Worm (Caenorhabditis elegans): ENCODE results near the gene srd-31.

The srd-31 gene

DNA sequence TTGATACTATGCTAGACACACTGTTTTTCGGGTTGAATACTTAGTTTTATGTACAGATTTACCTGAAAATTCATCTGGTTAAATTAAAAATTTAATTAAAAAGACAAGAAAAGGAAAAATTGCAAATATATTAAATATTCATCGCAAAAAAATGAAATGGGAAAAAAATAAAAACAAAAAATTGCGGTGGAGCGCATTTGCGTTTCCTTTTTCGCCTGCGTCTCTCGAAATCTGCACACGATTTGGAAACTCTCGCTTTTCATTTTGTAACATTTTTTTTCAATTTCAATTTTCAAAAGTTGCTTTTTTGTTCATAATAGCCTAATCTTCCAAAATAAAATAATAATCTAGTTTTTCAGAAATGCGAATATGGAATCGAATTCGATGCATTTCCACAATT is 46.9 kb downstream of the srd-31 start, which contains the start of the genes F19F10.11 and C50E3.5:
Gene F19F10.11 (minus strand): TSS at position 68 of the 400 bp plus-strand sequence.
Gene C50E3.5 (plus strand): TSS at position 360 of the 400 bp plus-strand sequence.
- no peak for TF ChIP-seq odd-2 (tag; optimal IDR thresholded peaks at IDR 0.05)
- peak; percentile 6 for TF ChIP-seq ceh-14 (tag; optimal IDR thresholded peaks at IDR 0.05)
